Worm (Caenorhabditis elegans) whole organism, late embryonic: ENCODE results near the gene ZK643.2.

Source experiments
- C08G9.2 ChIP-seq: sonication (generic microtip); optimal IDR thresholded peaks from 2 replicates; lab custom pipeline; 2016; ENCODE audit warnings: mild to moderate bottlenecking, missing genetic modification characterization, moderate library complexity, missing compliant biosample characterization
- C38D4.7 ChIP-seq: fragments of 200-800 bp; sonication (Bioruptor generic); optimal IDR thresholded peaks from 2 replicates; lab custom pipeline; 2018; ENCODE audit warnings: mild to moderate bottlenecking, missing genetic modification characterization, moderate library complexity, missing compliant biosample characterization
- F13H6.1 ChIP-seq: sonication (generic microtip); optimal IDR thresholded peaks from 2 replicates; lab custom pipeline; 2016; ENCODE audit warnings: missing genetic modification characterization, missing compliant biosample characterization
- K02D7.2 ChIP-seq: sonication (generic microtip); optimal IDR thresholded peaks from 2 replicates; lab custom pipeline; 2017; ENCODE audit warnings: mild to moderate bottlenecking, missing genetic modification characterization, missing compliant biosample characterization
- T23F11.4 ChIP-seq: fragments of 200-800 bp; sonication (Bioruptor generic); optimal IDR thresholded peaks from 2 replicates; lab custom pipeline; 2018; ENCODE audit warnings: mild to moderate bottlenecking, missing genetic modification characterization, missing compliant biosample characterization
- ama-1 ChIP-seq: fragments of 150-350 bp; optimal IDR thresholded peaks from 2 replicates; lab custom pipeline; 2014
- ceh-2 ChIP-seq: sonication (generic microtip); optimal IDR thresholded peaks from 2 replicates; lab custom pipeline; 2016; ENCODE audit warnings: missing genotype, missing genetic modification characterization, missing compliant biosample characterization
- ceh-24 ChIP-seq: sonication (generic microtip); optimal IDR thresholded peaks from 2 replicates; lab custom pipeline; 2016; ENCODE audit warnings: mild to moderate bottlenecking, missing genetic modification characterization, missing compliant biosample characterization
- ceh-31 ChIP-seq: sonication (generic microtip); optimal IDR thresholded peaks from 2 replicates; lab custom pipeline; 2016; ENCODE audit warnings: missing genetic modification characterization, missing compliant biosample characterization
- ceh-34 ChIP-seq: sonication (generic microtip); optimal IDR thresholded peaks from 2 replicates; lab custom pipeline; 2016; ENCODE audit warnings: mild to moderate bottlenecking, missing genetic modification characterization, missing compliant biosample characterization
- ceh-9 ChIP-seq: sonication (generic microtip); optimal IDR thresholded peaks from 2 replicates; lab custom pipeline; 2016; ENCODE audit warnings: mild to moderate bottlenecking, missing genetic modification characterization, inconsistent platforms, missing compliant biosample characterization
- che-1 ChIP-seq: sonication (generic microtip); optimal IDR thresholded peaks from 2 replicates; lab custom pipeline; 2016; ENCODE audit warnings: mild to moderate bottlenecking, missing genetic modification characterization, missing compliant biosample characterization
- dmd-4 ChIP-seq: sonication (generic microtip); optimal IDR thresholded peaks from 2 replicates; lab custom pipeline; 2016; ENCODE audit warnings: borderline replicate concordance, missing genetic modification characterization, missing compliant biosample characterization
- dve-1 ChIP-seq: sonication (generic microtip); optimal IDR thresholded peaks from 2 replicates; lab custom pipeline; 2017; ENCODE audit warnings: antibody characterized with exemption, mild to moderate bottlenecking, missing genetic modification characterization, missing compliant biosample characterization
- elt-2 ChIP-seq: sonication (generic microtip); optimal IDR thresholded peaks from 2 replicates; lab custom pipeline; 2016; ENCODE audit warnings: missing genetic modification reagents, missing genetic modification characterization, missing compliant biosample characterization
- ets-4 ChIP-seq: sonication (generic microtip); optimal IDR thresholded peaks from 2 replicates; lab custom pipeline; 2016; ENCODE audit warnings: missing genetic modification characterization, missing compliant biosample characterization
- hlh-30 ChIP-seq: sonication (generic microtip); optimal IDR thresholded peaks from 2 replicates; lab custom pipeline; 2017; ENCODE audit warnings: antibody characterized with exemption, missing genetic modification characterization, missing compliant biosample characterization; ENCODE audit not compliant: insufficient read depth
- hlh-6 ChIP-seq: sonication (generic microtip); optimal IDR thresholded peaks from 2 replicates; lab custom pipeline; 2016; ENCODE audit warnings: missing genotype, missing genetic modification characterization, missing compliant biosample characterization
- hlh-8 ChIP-seq: sonication (generic microtip); optimal IDR thresholded peaks from 2 replicates; lab custom pipeline; 2016; ENCODE audit warnings: missing genotype, missing genetic modification characterization, missing compliant biosample characterization
- lin-11 ChIP-seq: fragments of 200-800 bp; sonication (Bioruptor generic); optimal IDR thresholded peaks from 2 replicates; lab custom pipeline; 2018; ENCODE audit warnings: mild to moderate bottlenecking, missing genetic modification characterization, missing compliant biosample characterization
- madf-2 ChIP-seq: sonication (generic microtip); optimal IDR thresholded peaks from 2 replicates; lab custom pipeline; 2017; ENCODE audit warnings: missing genetic modification characterization, missing compliant biosample characterization
- mec-3 ChIP-seq: sonication (generic microtip); optimal IDR thresholded peaks from 2 replicates; lab custom pipeline; 2016; ENCODE audit warnings: borderline replicate concordance, missing genetic modification characterization, missing compliant biosample characterization
- nhr-11 ChIP-seq: fragments of 150-350 bp; optimal IDR thresholded peaks from 2 replicates; lab custom pipeline; 2014; ENCODE audit warnings: missing biosample characterization, missing genetic modification characterization
- nhr-232 ChIP-seq: sonication (generic microtip); optimal IDR thresholded peaks from 2 replicates; lab custom pipeline; 2016; ENCODE audit warnings: missing genetic modification characterization, missing compliant biosample characterization
- npax-4 ChIP-seq: sonication (generic microtip); optimal IDR thresholded peaks from 2 replicates; lab custom pipeline; 2016; ENCODE audit warnings: missing genetic modification characterization, missing compliant biosample characterization
- odd-2 ChIP-seq: sonication (generic microtip); optimal IDR thresholded peaks from 2 replicates; lab custom pipeline; 2017; ENCODE audit warnings: antibody characterized with exemption, mild to moderate bottlenecking, missing genetic modification characterization, missing compliant biosample characterization
- pha-4 ChIP-seq: fragments of 150-350 bp; optimal IDR thresholded peaks from 2 replicates; lab custom pipeline; 2018; ENCODE audit warnings: missing biosample characterization, missing genetic modification reagents, missing genetic modification characterization
- pqm-1 ChIP-seq: sonication (generic microtip); optimal IDR thresholded peaks from 2 replicates; lab custom pipeline; 2016; ENCODE audit warnings: missing genetic modification characterization, missing compliant biosample characterization
- pros-1 ChIP-seq: fragments of 150-350 bp; optimal IDR thresholded peaks from 2 replicates; lab custom pipeline; 2014; ENCODE audit warnings: missing biosample characterization, missing genetic modification reagents, missing genetic modification characterization
- ref-2 ChIP-seq: sonication (generic microtip); optimal IDR thresholded peaks from 2 replicates; lab custom pipeline; 2016; ENCODE audit warnings: missing genetic modification characterization, missing compliant biosample characterization
- sdc-2 ChIP-seq: sonication (generic microtip); optimal IDR thresholded peaks from 2 replicates; lab custom pipeline; 2016; ENCODE audit warnings: missing genotype, missing genetic modification characterization, missing compliant biosample characterization
- sox-4 ChIP-seq: sonication (generic microtip); optimal IDR thresholded peaks from 2 replicates; lab custom pipeline; 2017; ENCODE audit warnings: mild to moderate bottlenecking, missing genetic modification characterization, inconsistent platforms, missing compliant biosample characterization
- syd-9 ChIP-seq: sonication (generic microtip); optimal IDR thresholded peaks from 2 replicates; lab custom pipeline; 2016; ENCODE audit warnings: mild to moderate bottlenecking, missing genetic modification characterization, moderate library complexity, missing compliant biosample characterization
- tbx-2 ChIP-seq: sonication (generic microtip); optimal IDR thresholded peaks from 2 replicates; lab custom pipeline; 2016; ENCODE audit warnings: missing genetic modification characterization, missing compliant biosample characterization
- ttx-3 ChIP-seq: sonication (generic microtip); optimal IDR thresholded peaks from 2 replicates; lab custom pipeline; 2016; ENCODE audit warnings: missing genetic modification reagents, missing genetic modification characterization, missing compliant biosample characterization
- unc-42 ChIP-seq: sonication (generic microtip); optimal IDR thresholded peaks from 2 replicates; lab custom pipeline; 2016; ENCODE audit warnings: missing genotype, missing genetic modification characterization, missing compliant biosample characterization
- unc-55 ChIP-seq: sonication (generic microtip); optimal IDR thresholded peaks from 2 replicates; lab custom pipeline; 2017; ENCODE audit warnings: missing biosample characterization, missing genetic modification reagents, missing genetic modification characterization
- zip-5 ChIP-seq: sonication (generic microtip); optimal IDR thresholded peaks from 2 replicates; lab custom pipeline; 2016; ENCODE audit warnings: missing genetic modification characterization, missing compliant biosample characterization
- ztf-16 ChIP-seq: sonication (generic microtip); optimal IDR thresholded peaks from 2 replicates; lab custom pipeline; 2017; ENCODE audit warnings: missing genetic modification characterization, missing compliant biosample characterization

The ZK643.2 gene

ce11 chrIII:8937571-8937970 lies 18.8 kb upstream of the ZK643.2 start (continued):
- peak; percentile 87 for TF ChIP-seq che-1
- peak; percentile 94 for TF ChIP-seq ceh-34 (tag; lab: Kevin White, UChicago)
- TF ChIP-seq odd-2 (tag; lab: Kevin White, UChicago): peak; percentile 78
- peak; percentile 73 for TF ChIP-seq hlh-8
- peak; percentile 93 for TF ChIP-seq tbx-2 (tag; lab: Kevin White, UChicago)
- TF ChIP-seq T23F11.4 (GFP tag; lab: Kevin White, UChicago): peak; percentile 85
- peak; percentile 85 for TF ChIP-seq ceh-24 (tag; lab: Kevin White, UChicago)
- TF ChIP-seq elt-2 (tag; lab: Kevin White, UChicago): peak; percentile 95
- TF ChIP-seq zip-5: peak; percentile 62
- TF ChIP-seq ztf-16: peak; percentile 92
- TF ChIP-seq F13H6.1: peak; percentile 69
- TF ChIP-seq ceh-31: peak; percentile 77
- TF ChIP-seq ets-4 (tag; lab: Kevin White, UChicago): peak; percentile 3
- peak; percentile 96 for TF ChIP-seq hlh-6 (tag; lab: Kevin White, UChicago)
- TF ChIP-seq unc-42 (tag; lab: Kevin White, UChicago): peak; percentile 51
- TF ChIP-seq K02D7.2 (tag; lab: Kevin White, UChicago): peak; percentile 90
- TF ChIP-seq sdc-2 (tag; lab: Kevin White, UChicago): peak; percentile 78

DNA sequence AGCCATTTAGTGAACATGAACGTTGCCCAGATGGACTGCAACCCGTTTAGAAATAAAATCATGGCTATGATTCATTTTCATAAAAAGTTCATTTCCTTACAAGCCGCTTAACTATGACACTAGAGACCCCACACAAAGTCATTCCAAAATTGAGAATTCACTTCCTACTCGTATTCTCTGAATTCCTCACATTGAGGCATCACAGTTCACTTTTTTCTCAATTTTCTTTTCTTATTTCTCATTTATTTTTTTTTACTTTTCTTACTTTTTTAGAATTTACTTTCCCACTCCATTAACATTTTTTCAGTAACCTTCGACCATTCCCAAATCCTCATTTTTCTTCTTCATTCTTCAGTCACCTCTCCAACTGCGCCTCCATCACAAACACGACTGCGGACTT lies 12.0 kb upstream of the ZK643.2 start, which contains the start of gene dhrr-1:
Gene dhrr-1 (plus strand): TSS at position 301 of the 400 bp plus-strand sequence.
- no peak for TF ChIP-seq ceh-31
- TF ChIP-seq nhr-232 (tag; lab: Kevin White, UChicago): no peak
- no peak for TF ChIP-seq C38D4.7 (GFP tag; lab: Kevin White, UChicago)
- no peak for TF ChIP-seq F13H6.1
- TF ChIP-seq ama-1 (lab: Kevin White, UChicago): no peak
- TF ChIP-seq ttx-3 (tag; lab: Kevin White, UChicago): no peak
- no peak for TF ChIP-seq dve-1
- no peak for TF ChIP-seq T23F11.4 (GFP tag; lab: Kevin White, UChicago)

- no peak for TF ChIP-seq C08G9.2 (tag; lab: Kevin White, UChicago)
- peak; percentile 3 for TF ChIP-seq unc-42 (tag; lab: Kevin White, UChicago)
- TF ChIP-seq, all 69 proteins: peak for 1
Observed at ce11 chrIII:8946285-8946684, 10.1 kb upstream of the ZK643.2 start.

- no peak for TF ChIP-seq pqm-1 (tag; lab: Kevin White, UChicago)
- no peak for TF ChIP-seq dve-1
- TF ChIP-seq npax-4 (tag; lab: Kevin White, UChicago): no peak
- no peak for TF ChIP-seq madf-2
- TF ChIP-seq lin-11 (tag; lab: Kevin White, UChicago): no peak
- TF ChIP-seq ets-4 (tag; lab: Kevin White, UChicago): no peak
- no peak for TF ChIP-seq C08G9.2 (tag; lab: Kevin White, UChicago)
- no peak for TF ChIP-seq nhr-11 (tag; lab: Kevin White, UChicago)
- TF ChIP-seq pros-1: no peak
- TF ChIP-seq sox-4 (tag; lab: Kevin White, UChicago): no peak
- no peak for TF ChIP-seq syd-9 (tag; lab: Kevin White, UChicago)
- no peak for TF ChIP-seq nhr-232 (tag; lab: Kevin White, UChicago)
- no peak for TF ChIP-seq odd-2 (tag; lab: Kevin White, UChicago)
- TF ChIP-seq sdc-2 (tag; lab: Kevin White, UChicago): no peak
Observed at ce11 chrIII:8949147-8949546, 7.2 kb upstream of the ZK643.2 start.

DNA sequence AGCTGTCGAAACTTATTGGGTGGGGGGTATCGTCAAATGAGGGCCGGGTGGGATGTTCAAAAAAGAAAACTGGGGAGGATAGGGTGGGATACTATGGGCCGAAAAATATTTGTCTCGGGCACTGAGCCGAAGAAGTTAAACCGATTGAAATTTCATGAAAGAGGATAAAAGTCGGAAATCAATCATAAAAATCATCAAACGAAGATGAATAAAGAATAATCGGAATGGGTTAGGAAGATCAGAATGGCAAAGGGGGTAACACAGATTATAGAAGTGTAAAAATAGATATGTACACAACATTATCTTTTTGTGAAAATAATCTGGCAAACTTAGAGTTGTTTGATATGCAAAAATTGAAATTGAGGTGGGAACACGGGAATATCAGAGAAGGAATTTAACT lies 804 bp upstream of the ZK643.2 start:
- TF ChIP-seq F13H6.1 (no peak), ceh-9 (tag; lab: Kevin White, UChicago) (no peak)
- TF ChIP-seq, all 69 proteins: peak for 0

ce11 chrIII:8960664-8961063 lies 4.3 kb downstream of the ZK643.2 start, which contains the start of gene ZK643.6:
Gene ZK643.6 (minus strand): TSS chrIII:8960764.
- TF ChIP-seq ztf-16 (no peak), dmd-4 (tag; lab: Kevin White, UChicago) (no peak), unc-55 (GFP tag; lab: Kevin White, UChicago) (no peak), ceh-24 (tag; lab: Kevin White, UChicago) (no peak), ref-2 (tag; lab: Kevin White, UChicago) (no peak), nhr-232 (tag; lab: Kevin White, UChicago) (no peak), ceh-2 (tag; lab: Kevin White, UChicago) (no peak), hlh-30 (no peak), ceh-34 (tag; lab: Kevin White, UChicago) (no peak), ceh-9 (tag; lab: Kevin White, UChicago) (no peak), mec-3 (tag; lab: Kevin White, UChicago) (no peak), che-1 (no peak), pha-4 (tag; lab: Kevin White, UChicago) (no peak), npax-4 (tag; lab: Kevin White, UChicago) (no peak), ets-4 (tag; lab: Kevin White, UChicago) (no peak), sox-4 (tag; lab: Kevin White, UChicago) (no peak), C08G9.2 (tag; lab: Kevin White, UChicago) (no peak), T23F11.4 (GFP tag; lab: Kevin White, UChicago) (no peak), nhr-11 (tag; lab: Kevin White, UChicago) (no peak), lin-11 (tag; lab: Kevin White, UChicago) (no peak)
